Worm (Caenorhabditis elegans) whole organism, mixed stage, embryonic: ENCODE data around the gene T28A11.25.

Source experiments
- elt-3 ChIP-seq: fragments of 150-350 bp; optimal IDR thresholded peaks from 2 replicates; lab custom pipeline; 2014; ENCODE audit warnings: missing biosample characterization, missing genetic modification characterization
- mab-5 ChIP-seq: fragments of 150-350 bp; optimal IDR thresholded peaks from 2 replicates; lab custom pipeline; 2014; ENCODE audit warnings: missing biosample characterization, missing genetic modification characterization
- nhr-76 ChIP-seq: sonication (generic microtip); optimal IDR thresholded peaks from 2 replicates; lab custom pipeline; 2017; ENCODE audit warnings: missing biosample characterization, missing genetic modification characterization
- unc-62 ChIP-seq: fragments of 150-350 bp; optimal IDR thresholded peaks from 2 replicates; lab custom pipeline; 2014; ENCODE audit warnings: missing biosample characterization, missing genetic modification reagents, missing genetic modification characterization

ce11 chrV:3236610-3237009 lies 45.0 kb upstream of the T28A11.25 start, which contains the start of the genes K08D9.9 and str-16:
- no peak for TF ChIP-seq unc-62 (GFP tag; lab: Kevin White, UChicago)
- TF ChIP-seq mab-5, result no peak
- TF ChIP-seq elt-3, result no peak
- no peak for TF ChIP-seq nhr-76
